Fruit fly (Drosophila melanogaster): ENCODE measurements around the gene CG8611.

- TF ChIP-seq CG16779 (tag; optimal IDR thresholded peaks at IDR 0.05): no peak
- no peak for TF ChIP-seq Lpt (GFP tag; optimal IDR thresholded peaks at IDR 0.05)
- no peak for TF ChIP-seq CG6276 (GFP tag; optimal IDR thresholded peaks at IDR 0.05)
- no peak for TF ChIP-seq CG3919 (GFP tag; optimal IDR thresholded peaks at IDR 0.05)
- no peak for TF ChIP-seq Sox102F (GFP tag; optimal IDR thresholded peaks at IDR 0.05)
- TF ChIP-seq Sox14 (GFP tag; optimal IDR thresholded peaks at IDR 0.05): no peak
- TF ChIP-seq CG31627 (GFP tag; optimal IDR thresholded peaks at IDR 0.05): no peak
- TF ChIP-seq OdsH (GFP tag; optimal IDR thresholded peaks at IDR 0.05): no peak
- TF ChIP-seq Gug (GFP tag; IDR thresholded peaks at IDR 0.05): no peak
- TF ChIP-seq CG8319 (GFP tag; optimal IDR thresholded peaks at IDR 0.05): no peak
Observed at dm6 chrX:17443880-17444279, 21.9 kb upstream of the CG8611 start, which contains the start of the genes CG12994 and CG46464.

All from whole organism, prepupa.